Worm (Caenorhabditis elegans) whole organism, L2 larva: ENCODE data around the gene K04F1.8.
"Not testable (repeated sequence)": the region's sequence is repeated elsewhere in the genome, so short reads cannot be mapped to it uniquely, and the experiment has no call there.

ENCODE experiments used
- C34F6.9 ChIP-seq: fragments of 150-350 bp; optimal IDR thresholded peaks from 2 replicates; lab custom pipeline; 2014; ENCODE audit warnings: missing biosample characterization, missing genetic modification characterization
- R02D3.7 ChIP-seq: fragments of 150-350 bp; optimal IDR thresholded peaks from 2 replicates; lab custom pipeline; 2014; ENCODE audit warnings: missing biosample characterization, missing genetic modification characterization
- ZK546.5 ChIP-seq: sonication (generic microtip); optimal IDR thresholded peaks from 2 replicates; lab custom pipeline; 2017; ENCODE audit warnings: missing biosample characterization, missing genetic modification characterization
- ama-1 ChIP-seq: fragments of 150-350 bp; optimal IDR thresholded peaks from 2 replicates; lab custom pipeline; 2018; ENCODE audit warnings: inconsistent platforms
- ceh-16 ChIP-seq: fragments of 150-350 bp; optimal IDR thresholded peaks from 2 replicates; lab custom pipeline; 2014; ENCODE audit warnings: missing biosample characterization, missing genetic modification characterization
- ceh-82 ChIP-seq: fragments of 150-350 bp; optimal IDR thresholded peaks from 2 replicates; lab custom pipeline; 2014; ENCODE audit warnings: missing biosample characterization, missing genetic modification characterization
- crh-2 ChIP-seq: sonication (generic microtip); optimal IDR thresholded peaks from 2 replicates; lab custom pipeline; 2017; ENCODE audit warnings: missing biosample characterization, missing genetic modification characterization
- dmd-4 ChIP-seq: sonication (generic microtip); optimal IDR thresholded peaks from 2 replicates; lab custom pipeline; 2017; ENCODE audit warnings: missing biosample characterization, missing genetic modification characterization
- elt-1 ChIP-seq: fragments of 150-350 bp; optimal IDR thresholded peaks from 2 replicates; lab custom pipeline; 2014; ENCODE audit warnings: missing biosample characterization, missing genetic modification characterization
- fos-1 ChIP-seq: fragments of 150-350 bp; optimal IDR thresholded peaks from 2 replicates; lab custom pipeline; 2014; ENCODE audit warnings: missing biosample characterization, missing genetic modification characterization
- gmeb-1 ChIP-seq: fragments of 150-350 bp; optimal IDR thresholded peaks from 2 replicates; lab custom pipeline; 2014; ENCODE audit warnings: missing biosample characterization, missing genetic modification characterization
- lin-13 ChIP-seq: fragments of 150-350 bp; optimal IDR thresholded peaks from 2 replicates; lab custom pipeline; 2014; ENCODE audit warnings: missing biosample characterization, missing genetic modification reagents, missing genetic modification characterization
- lin-39 ChIP-seq: fragments of 150-350 bp; optimal IDR thresholded peaks from 2 replicates; lab custom pipeline; 2014; ENCODE audit warnings: missing biosample characterization, missing genetic modification reagents, missing genetic modification characterization
- lsy-2 ChIP-seq, 2 experiments: fragments of 150-350 bp in 1 of 2; sonication (generic microtip) in 1 of 2; optimal IDR thresholded peaks; 2 replicates each; lab custom pipeline; 2014 to 2017; ENCODE audit warnings: missing biosample characterization in 2 of 2, missing genetic modification characterization in 2 of 2
- mab-5 ChIP-seq: fragments of 150-350 bp; optimal IDR thresholded peaks from 2 replicates; lab custom pipeline; 2014; ENCODE audit warnings: missing biosample characterization, missing genetic modification characterization
- mdl-1 ChIP-seq, 2 experiments: fragments of 150-350 bp in 1 of 2; sonication (generic microtip) in 1 of 2; optimal IDR thresholded peaks; 2 replicates each; lab custom pipeline; 2017; ENCODE audit warnings: missing biosample characterization in 2 of 2, missing genetic modification characterization in 2 of 2
- nhr-10 ChIP-seq: sonication (generic microtip); optimal IDR thresholded peaks from 2 replicates; lab custom pipeline; 2017; ENCODE audit warnings: missing biosample characterization, missing genetic modification characterization
- nhr-11 ChIP-seq: fragments of 150-350 bp; optimal IDR thresholded peaks from 2 replicates; lab custom pipeline; 2014; ENCODE audit warnings: missing biosample characterization, missing genetic modification characterization
- nhr-21 ChIP-seq: fragments of 150-350 bp; optimal IDR thresholded peaks from 2 replicates; lab custom pipeline; 2014; ENCODE audit warnings: missing biosample characterization, missing genetic modification characterization
- nhr-23 ChIP-seq: fragments of 150-350 bp; optimal IDR thresholded peaks from 2 replicates; lab custom pipeline; 2014; ENCODE audit warnings: missing biosample characterization, missing genetic modification reagents, missing genetic modification characterization
- nhr-237 ChIP-seq: fragments of 150-350 bp; optimal IDR thresholded peaks from 2 replicates; lab custom pipeline; 2014; ENCODE audit warnings: missing biosample characterization, missing genetic modification characterization
- nhr-25 ChIP-seq: fragments of 150-350 bp; sonication (generic microtip); optimal IDR thresholded peaks from 3 replicates; lab custom pipeline; 2014; ENCODE audit warnings: missing biosample characterization, missing genetic modification characterization
- nhr-6 ChIP-seq: fragments of 150-350 bp; optimal IDR thresholded peaks from 2 replicates; lab custom pipeline; 2014; ENCODE audit warnings: missing biosample characterization, missing genetic modification characterization
- nhr-77 ChIP-seq: fragments of 150-350 bp; optimal IDR thresholded peaks from 2 replicates; lab custom pipeline; 2014; ENCODE audit warnings: missing biosample characterization, missing genetic modification characterization
- peb-1 ChIP-seq: fragments of 150-350 bp; optimal IDR thresholded peaks from 2 replicates; lab custom pipeline; 2014; ENCODE audit warnings: missing biosample characterization, missing genetic modification characterization
- sma-9 ChIP-seq, 2 experiments: fragments of 150-350 bp in 1 of 2; sonication (generic microtip) in 1 of 2; optimal IDR thresholded peaks; 2 replicates each; lab custom pipeline; 2014 to 2016; ENCODE audit warnings: missing genetic modification characterization in 2 of 2, mild to moderate bottlenecking in 1 of 2, missing biosample characterization in 1 of 2, missing compliant biosample characterization in 1 of 2, missing genetic modification reagents in 1 of 2, moderate library complexity in 1 of 2
- unc-39 ChIP-seq: fragments of 150-350 bp; optimal IDR thresholded peaks from 2 replicates; lab custom pipeline; 2014; ENCODE audit warnings: missing biosample characterization, missing genetic modification characterization
- unc-62 ChIP-seq: fragments of 150-350 bp; optimal IDR thresholded peaks from 2 replicates; lab custom pipeline; 2014; ENCODE audit warnings: missing biosample characterization, missing genetic modification reagents, missing genetic modification characterization
- ztf-1 ChIP-seq: fragments of 200-800 bp; sonication (Bioruptor generic); conservative IDR thresholded peaks from 2 replicates; pipeline ENCODE4 v1.3.6; 2022; ENCODE audit warnings: missing genetic modification characterization, missing compliant biosample characterization
- ztf-11 ChIP-seq: sonication (generic microtip); optimal IDR thresholded peaks from 2 replicates; lab custom pipeline; 2017; ENCODE audit warnings: missing biosample characterization, missing genetic modification characterization
- ztf-4 ChIP-seq: fragments of 150-350 bp; optimal IDR thresholded peaks from 2 replicates; lab custom pipeline; 2014; ENCODE audit warnings: missing biosample characterization, missing genetic modification characterization

K04F1.8 gene

DNA sequence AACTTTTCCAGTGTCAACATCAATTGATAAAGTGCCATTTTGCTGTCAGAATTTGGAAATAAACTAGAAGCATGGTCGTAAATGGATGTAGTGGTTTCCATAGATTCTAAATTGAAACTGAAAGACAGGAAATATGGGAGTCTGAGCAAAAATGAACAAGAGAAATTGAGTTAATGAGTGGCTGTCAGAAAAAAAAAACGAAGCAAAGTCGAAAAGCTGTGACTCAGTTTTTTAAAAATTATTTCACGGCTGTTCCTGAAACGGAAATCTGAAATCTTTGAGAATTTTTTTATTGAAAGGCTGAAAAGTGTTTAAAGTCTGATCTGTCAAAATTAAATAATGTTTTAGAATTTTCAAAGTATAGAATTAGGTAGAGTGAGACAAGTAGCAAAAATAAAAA, 11.2 kb downstream of the K04F1.8 start, which contains the start of gene srw-98:
TSS of gene srw-98 (minus strand) at position 101 of the 400 bp plus-strand sequence.
- TF ChIP-seq nhr-10 (tag; lab: Kevin White, UChicago): no peak

- TF ChIP-seq nhr-25 (tag; lab: Kevin White, UChicago) (no peak), R02D3.7 (tag; lab: Kevin White, UChicago) (no peak), unc-62 (GFP tag; lab: Kevin White, UChicago) (no peak), lsy-2 (tag; optimal IDR thresholded peaks at IDR 0.05; lab: Kevin White, UChicago) (no peak), elt-1 (tag; lab: Kevin White, UChicago) (no peak), crh-2 (tag; lab: Kevin White, UChicago) (no peak), ama-1 (lab: Kevin White, UChicago) (no peak), mab-5 (no peak), nhr-21 (tag; lab: Kevin White, UChicago) (no peak), nhr-77 (tag; lab: Kevin White, UChicago) (no peak), nhr-11 (no peak), fos-1 (no peak), dmd-4 (tag; lab: Kevin White, UChicago) (no peak)
These were observed 13.8 kb downstream of the K04F1.8 start, which contains the start of gene srw-91 for ce11 chrV:1680770-1681169. srw-91 (minus strand) TSS chrV:1680870.

DNA sequence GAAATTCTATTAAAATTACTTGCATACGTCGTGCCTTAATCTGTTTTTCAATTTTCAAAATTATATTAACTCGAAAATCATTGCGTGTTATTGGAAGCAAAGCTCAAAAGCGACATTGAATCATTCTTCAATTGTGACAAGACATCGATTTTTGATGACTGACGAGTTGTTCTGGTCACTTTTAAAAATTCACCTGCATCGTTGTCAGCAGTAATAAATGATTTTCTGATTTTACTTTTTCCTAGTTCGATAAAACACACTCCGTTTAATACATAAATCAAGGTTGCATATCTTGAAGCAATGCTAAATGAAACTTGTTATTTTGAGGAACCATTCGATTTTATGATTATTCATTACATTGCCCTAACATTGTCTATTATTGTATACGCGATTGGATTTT, 15.3 kb downstream of the K04F1.8 start, which contains the start of gene srh-3:
TSS of gene srh-3 (plus strand) at position 301 of the 400 bp plus-strand sequence.
- no peak for TF ChIP-seq ZK546.5 (tag; lab: Kevin White, UChicago)
- no peak for TF ChIP-seq lin-13 (GFP tag; lab: Kevin White, UChicago)
- TF ChIP-seq ceh-16 (tag; lab: Kevin White, UChicago): no peak
- no peak for TF ChIP-seq C34F6.9 (tag; lab: Kevin White, UChicago)
- TF ChIP-seq unc-62 (GFP tag; lab: Kevin White, UChicago): no peak
- TF ChIP-seq gmeb-1 (tag; lab: Kevin White, UChicago): no peak
- no peak for TF ChIP-seq lin-39 (tag; lab: Kevin White, UChicago)
- TF ChIP-seq mdl-1 (tag; optimal IDR thresholded peaks at IDR 0.05; lab: Kevin White, UChicago): no peak
- TF ChIP-seq nhr-23 (tag; lab: Kevin White, UChicago): no peak
- TF ChIP-seq nhr-237 (tag; lab: Kevin White, UChicago): no peak
- no peak for TF ChIP-seq nhr-11
- TF ChIP-seq nhr-10 (tag; lab: Kevin White, UChicago): no peak
- TF ChIP-seq, all 48 proteins: peak for 0

ce11 chrV:1685328-1685727, 18.3 kb downstream of the K04F1.8 start, which contains the start of gene srh-5:
srh-5 (plus strand) TSS chrV:1685628.
- TF ChIP-seq sma-9 (GFP tag; optimal IDR thresholded peaks at IDR 0.05; lab: Kevin White, UChicago) (no peak), sma-9 (tag; optimal IDR thresholded peaks at IDR 0.05; lab: Kevin White, UChicago) (no peak), ztf-1 (GFP tag; lab: Robert Waterston, UW) (no peak), lsy-2 (tag; optimal IDR thresholded peaks at IDR 0.05; lab: Kevin White, UChicago) (no peak), nhr-11 (no peak), ceh-82 (tag; lab: Kevin White, UChicago) (no peak), nhr-21 (tag; lab: Kevin White, UChicago) (no peak), ztf-4 (tag; lab: Kevin White, UChicago) (no peak), peb-1 (tag; lab: Kevin White, UChicago) (no peak)

DNA sequence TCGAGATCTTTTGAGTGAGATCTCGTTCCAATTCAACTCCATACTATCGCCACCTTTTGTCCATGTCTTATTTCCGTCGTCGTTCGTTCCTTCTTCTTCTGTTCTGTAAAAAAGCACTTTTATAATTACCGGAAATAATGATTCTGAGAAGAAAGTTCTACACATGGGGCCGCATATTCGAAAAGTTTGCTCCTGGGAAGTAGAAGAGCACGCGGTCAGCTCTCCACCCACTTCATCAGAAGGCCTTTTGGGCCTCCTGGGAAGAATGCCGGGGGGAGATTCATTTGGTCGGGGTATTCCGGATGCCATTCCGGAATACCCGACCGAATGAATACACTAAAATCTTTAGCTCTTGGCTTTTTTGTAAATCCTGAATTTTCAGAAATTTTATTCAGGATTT, 25.5 kb downstream of the K04F1.8 start, which contains the start of gene Y46H3C.5:
TSS of gene Y46H3C.5 (minus strand) at position 2 of the 400 bp plus-strand sequence.
- not testable (repeated sequence) for TF ChIP-seq crh-2, ztf-11, ceh-16 (tag; lab: Kevin White, UChicago)

ce11 chrV:1693876-1694275, 26.9 kb downstream of the K04F1.8 start, which contains the start of gene Y46H3C.7:
Y46H3C.7 (minus strand) TSS chrV:1694022.
- not testable (repeated sequence) for TF ChIP-seq lin-13 (GFP tag; lab: Kevin White, UChicago); nhr-6; unc-39 (tag; lab: Kevin White, UChicago)
